Fruit fly (Drosophila melanogaster): Measurements from ENCODE around the gene mud.

The mud gene

DNA sequence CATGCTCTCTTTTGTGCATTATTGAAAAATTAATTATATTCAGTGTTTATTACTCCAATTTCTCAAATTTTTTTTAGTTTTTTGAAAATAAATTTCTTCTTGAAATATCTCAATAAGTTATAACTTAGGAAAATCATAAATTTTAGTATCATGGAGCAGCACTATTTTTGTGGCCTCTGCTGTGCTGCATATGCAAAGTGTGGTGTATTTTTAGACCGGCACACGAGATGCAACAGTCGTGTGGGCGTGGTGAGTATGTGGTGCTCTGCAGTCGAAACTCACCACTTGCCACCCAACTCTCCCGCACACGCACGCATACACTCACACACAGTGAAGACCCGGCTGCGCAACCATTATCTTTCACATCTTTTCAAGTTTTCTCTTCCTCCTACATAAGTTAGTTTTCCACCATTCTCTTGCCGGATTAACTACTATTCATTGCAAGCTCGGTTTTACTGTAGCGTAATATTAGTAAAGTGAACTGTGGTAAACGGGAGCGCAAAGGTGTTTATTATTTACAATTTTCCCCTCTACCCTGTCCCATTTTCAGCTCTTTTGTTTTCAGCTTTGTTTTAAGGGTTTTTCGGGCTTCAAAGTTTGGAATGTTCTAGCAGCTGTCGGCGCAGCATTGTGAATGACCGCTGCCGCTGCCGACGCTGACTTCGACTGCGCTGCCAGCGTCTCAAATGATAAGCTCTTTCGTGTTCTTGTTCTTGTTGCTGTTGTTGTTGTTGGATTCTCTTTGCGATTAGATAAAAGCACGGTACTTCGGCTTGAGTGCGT lies 38.9 kb upstream of the mud start (continued):
- peak; percentile 59 for TF ChIP-seq CG17385 (GFP tag; optimal IDR thresholded peaks at IDR 0.05)
- TF ChIP-seq az2 (GFP tag; optimal IDR thresholded peaks at IDR 0.05) = peak; percentile 67
- TF ChIP-seq CG8359 (GFP tag; optimal IDR thresholded peaks at IDR 0.05; ENCODE audit: borderline replicate concordance) = peak; percentile 60
- TF ChIP-seq CG2116 (GFP tag; optimal IDR thresholded peaks at IDR 0.05) = peak; percentile 10
- TF ChIP-seq stc (GFP tag; IDR thresholded peaks at IDR 0.05) = peak; percentile 68
- peak; percentile 16 to 22 for TF ChIP-seq Trl (optimal IDR thresholded peaks at IDR 0.05)
- TF ChIP-seq Trl (GFP tag; optimal IDR thresholded peaks at IDR 0.05) = peak; percentile 20
- peak; percentile 64 for TF ChIP-seq CG15601 (tag; optimal IDR thresholded peaks at IDR 0.05)
- no peak; the same call in 1 of the 2 replicates for TF ChIP-seq CG11247 (GFP tag; IDR thresholded peaks at IDR 0.05)
- peak; percentile 54; the same call in 1 of the 4 replicates for TF ChIP-seq chinmo (GFP tag; IDR thresholded peaks at IDR 0.05; ENCODE audit: partially characterized antibody)

DNA sequence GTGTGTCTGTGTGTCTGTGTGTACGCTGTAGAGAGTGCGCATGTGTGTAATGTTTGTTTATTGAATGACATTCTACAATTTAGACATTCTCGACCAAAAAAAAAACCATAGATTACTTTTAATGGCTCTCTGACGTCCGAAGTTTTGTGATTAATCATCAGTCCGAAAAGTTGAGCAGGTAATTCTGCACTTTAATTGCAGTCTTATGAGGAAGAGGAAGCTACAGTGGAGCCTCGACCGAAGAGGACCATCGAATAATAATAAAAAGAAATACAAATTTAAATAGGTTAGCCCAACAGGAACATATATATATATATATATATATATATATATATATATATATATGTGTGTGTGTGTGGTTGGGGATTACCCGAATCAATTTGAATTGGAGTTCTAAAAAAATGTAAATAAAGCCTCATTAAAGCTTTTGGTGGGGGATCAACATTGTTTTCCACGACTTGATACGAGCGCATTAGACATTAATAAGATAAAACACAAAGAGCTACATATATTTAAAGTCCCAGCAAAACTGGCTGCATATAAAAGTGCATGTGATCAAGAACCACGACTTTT lies 38.2 kb upstream of the mud start:
- peak; percentile 78 for TF ChIP-seq sens (GFP tag)
- TF ChIP-seq exex (tag; optimal IDR thresholded peaks at IDR 0.05) = peak; percentile 16
- TF ChIP-seq unc-4 (GFP tag; IDR thresholded peaks at IDR 0.05; ENCODE audit: partially characterized antibody) = no peak
- no peak for TF ChIP-seq Chrac-16 (GFP tag; optimal IDR thresholded peaks at IDR 0.05)
- TF ChIP-seq jigr1 (GFP tag; IDR thresholded peaks at IDR 0.05) = no peak
- peak; percentile 46 for TF ChIP-seq grau (tag; optimal IDR thresholded peaks at IDR 0.05)
- TF ChIP-seq Med (GFP tag) = peak; percentile 69
- TF ChIP-seq sd (tag; optimal IDR thresholded peaks at IDR 0.05) = peak; percentile 69
- TF ChIP-seq CG6689 (GFP tag; IDR thresholded peaks at IDR 0.05) = no peak
- TF ChIP-seq sqz (GFP tag; optimal IDR thresholded peaks at IDR 0.05) = peak; percentile 68
- TF ChIP-seq ind (GFP tag; optimal IDR thresholded peaks at IDR 0.05) = no peak
- peak in 1 of 2 experiments; percentile 34 for TF ChIP-seq eve (GFP tag; optimal IDR thresholded peaks at IDR 0.05)
- peak; percentile 0 for TF ChIP-seq CG8281 (tag; optimal IDR thresholded peaks at IDR 0.05)
- peak; percentile 6 for TF ChIP-seq gem (tag; optimal IDR thresholded peaks at IDR 0.05)
- peak; percentile 21 for TF ChIP-seq Ssrp (tag; optimal IDR thresholded peaks at IDR 0.05)
- TF ChIP-seq CG11723 (GFP tag; optimal IDR thresholded peaks at IDR 0.05) = no peak
- TF ChIP-seq CG3281 (GFP tag; optimal IDR thresholded peaks at IDR 0.05) = peak; percentile 6

- TF ChIP-seq CG5180 (GFP tag; optimal IDR thresholded peaks at IDR 0.05) (peak; percentile 22), CG11504 (tag; optimal IDR thresholded peaks at IDR 0.05) (peak; percentile 28), Adf1 (GFP tag; IDR thresholded peaks at IDR 0.05) (peak; percentile 90), CG12769 (tag; optimal IDR thresholded peaks at IDR 0.05) (no peak), CG3838 (GFP tag; optimal IDR thresholded peaks at IDR 0.05) (peak; percentile 23), fd3F (GFP tag; optimal IDR thresholded peaks at IDR 0.05) (no peak), grau (tag; optimal IDR thresholded peaks at IDR 0.05) (peak; percentile 12), BtbVII (GFP tag; optimal IDR thresholded peaks at IDR 0.05) (no peak), CG13287 (GFP tag; IDR thresholded peaks at IDR 0.05; ENCODE audit: partially characterized antibody) (peak; percentile 46; the same call in 1 of the 2 replicates), cg (GFP tag; optimal IDR thresholded peaks at IDR 0.05) (peak; percentile 45), az2 (GFP tag; optimal IDR thresholded peaks at IDR 0.05) (no peak), tll (GFP tag; optimal IDR thresholded peaks at IDR 0.05) (no peak), CG12071 (GFP tag; optimal IDR thresholded peaks at IDR 0.05) (no peak), row (GFP tag; IDR thresholded peaks at IDR 0.05) (0 out of 3 replicates have a peak, but pooled peaks have one; percentile 13), Jarid2 (GFP tag; optimal IDR thresholded peaks at IDR 0.05) (peak; percentile 85), CG31441 (GFP tag; IDR thresholded peaks at IDR 0.05) (0 out of 2 replicates have a peak, but pooled peaks have one; percentile 10), CG6791 (GFP tag; IDR thresholded peaks at IDR 0.05; ENCODE audit: partially characterized antibody) (peak; percentile 50; the same call in 1 of the 3 replicates), caup (GFP tag; optimal IDR thresholded peaks at IDR 0.05; ENCODE audit: severe bottlenecking) (peak; percentile 1), NC2β (GFP tag; optimal IDR thresholded peaks at IDR 0.05) (peak; percentile 15)
Observed at dm6 chrX:14211250-14211944, 36.1 kb upstream of the mud start.

Data from whole organism, embryonic.